Fruit fly (Drosophila melanogaster) whole organism, pupa: ENCODE data around the gene dgt1.

Experiments
- CG10348 ChIP-seq: fragments of 200-800 bp; sonication (Bioruptor generic); IDR thresholded peaks from 2 replicates; pipeline ENCODE4 v1.3.6; 2022; ENCODE audit warnings: missing biosample characterization, missing genetic modification characterization
- CG12605 ChIP-seq: fragments of 200-800 bp; sonication (Bioruptor generic); IDR thresholded peaks from 2 replicates; pipeline ENCODE4 v1.3.6; 2022; ENCODE audit warnings: missing biosample characterization, missing genetic modification characterization
- CG13204 ChIP-seq: fragments of 200-800 bp; sonication (Bioruptor generic); optimal IDR thresholded peaks from 2 replicates; lab custom pipeline; 2018; ENCODE audit warnings: missing biosample characterization, mild to moderate bottlenecking, missing genetic modification characterization, moderate library complexity
- CG14655 ChIP-seq: fragments of 200-800 bp; sonication (Bioruptor generic); optimal IDR thresholded peaks from 3 replicates; lab custom pipeline; 2017; ENCODE audit warnings: mild to moderate bottlenecking, missing biosample characterization, missing genetic modification reagents, missing genetic modification characterization
- CG15710 ChIP-seq: fragments of 200-800 bp; sonication (Bioruptor generic); optimal IDR thresholded peaks from 2 replicates; lab custom pipeline; 2018; ENCODE audit warnings: missing biosample characterization, mild to moderate bottlenecking, missing genetic modification characterization, moderate library complexity
- CG17806 ChIP-seq: fragments of 200-800 bp; sonication (Bioruptor generic); optimal IDR thresholded peaks from 2 replicates; lab custom pipeline; 2018; ENCODE audit warnings: missing biosample characterization, mild to moderate bottlenecking, missing genetic modification characterization, moderate library complexity
- CG32121 ChIP-seq: fragments of 200-800 bp; sonication (Bioruptor generic); IDR thresholded peaks from 2 replicates; pipeline ENCODE4 v1.3.6; 2022; ENCODE audit warnings: missing biosample characterization, missing genetic modification characterization
- CG34367 ChIP-seq: fragments of 200-800 bp; sonication (Bioruptor generic); optimal IDR thresholded peaks from 2 replicates; lab custom pipeline; 2018; ENCODE audit warnings: missing biosample characterization, mild to moderate bottlenecking, missing genetic modification characterization
- CG4496 ChIP-seq: fragments of 200-800 bp; sonication (Bioruptor generic); IDR thresholded peaks from 3 replicates; pipeline ENCODE4 v1.3.6; 2022; ENCODE audit warnings: missing biosample characterization, missing genetic modification characterization
- CG8159 ChIP-seq: fragments of 200-800 bp; sonication (Bioruptor generic); optimal IDR thresholded peaks from 3 replicates; lab custom pipeline; 2018; ENCODE audit warnings: missing biosample characterization, mild to moderate bottlenecking, missing genetic modification characterization, moderate library complexity
- CG8301 ChIP-seq: fragments of 200-800 bp; sonication (Bioruptor generic); optimal IDR thresholded peaks from 2 replicates; lab custom pipeline; 2018; ENCODE audit warnings: missing biosample characterization, mild to moderate bottlenecking, missing genetic modification characterization
- CG9948 ChIP-seq: fragments of 200-800 bp; sonication (Bioruptor generic); optimal IDR thresholded peaks from 2 replicates; lab custom pipeline; 2018; ENCODE audit warnings: missing biosample characterization, mild to moderate bottlenecking, missing genetic modification characterization, moderate library complexity
- D1 ChIP-seq: fragments of 200-800 bp; sonication (Bioruptor generic); optimal IDR thresholded peaks from 2 replicates; lab custom pipeline; 2018; ENCODE audit warnings: missing biosample characterization, mild to moderate bottlenecking, missing genetic modification characterization, moderate library complexity
- EcR ChIP-seq: fragments of 200-800 bp; sonication (Bioruptor generic); optimal IDR thresholded peaks from 3 replicates; lab custom pipeline; 2019; ENCODE audit warnings: missing biosample characterization, missing genetic modification characterization, mild to moderate bottlenecking, moderate library complexity, missing genetic modification reagents
- Ets98B ChIP-seq: fragments of 200-800 bp; sonication (Bioruptor generic); IDR thresholded peaks from 2 replicates; pipeline ENCODE4 v1.3.6; 2022; ENCODE audit warnings: missing biosample characterization, missing genetic modification characterization
- Pif1A ChIP-seq: fragments of 200-800 bp; sonication (Bioruptor generic); optimal IDR thresholded peaks from 3 replicates; lab custom pipeline; 2016; ENCODE audit warnings: missing biosample characterization, missing genetic modification characterization
- Pif1B ChIP-seq: fragments of 200-800 bp; sonication (Bioruptor generic); optimal IDR thresholded peaks from 3 replicates; lab custom pipeline; 2016; ENCODE audit warnings: missing biosample characterization, missing genetic modification characterization
- Snoo ChIP-seq: fragments of 200-800 bp; sonication (Bioruptor generic); optimal IDR thresholded peaks from 3 replicates; lab custom pipeline; 2017; ENCODE audit warnings: missing biosample characterization, mild to moderate bottlenecking, missing genetic modification characterization, inconsistent platforms
- fd96Ca ChIP-seq: fragments of 200-800 bp; sonication (Bioruptor generic); IDR thresholded peaks from 3 replicates; pipeline ENCODE4 v1.3.6; 2022; ENCODE audit warnings: missing biosample characterization, missing genetic modification characterization
- gl ChIP-seq: fragments of 200-800 bp; sonication (Bioruptor generic); optimal IDR thresholded peaks from 2 replicates; lab custom pipeline; 2018; ENCODE audit warnings: missing biosample characterization, mild to moderate bottlenecking, missing genetic modification characterization
- rn ChIP-seq: fragments of 200-800 bp; sonication (Bioruptor generic); IDR thresholded peaks from 2 replicates; pipeline ENCODE4 v1.3.6; 2022; ENCODE audit warnings: missing biosample characterization, missing genetic modification characterization

Gene dgt1

dm6 chr3R:29839707-29840311 is 17.5 kb downstream of the dgt1 start:
- no peak for TF ChIP-seq CG17806
- TF ChIP-seq D1 (tag; lab: Kevin White, UChicago), result no peak
- TF ChIP-seq CG34367 (tag; lab: Kevin White, UChicago), result no peak
- no peak for TF ChIP-seq gl (tag; lab: Kevin White, UChicago)
- no peak for TF ChIP-seq Pif1B (GFP tag; lab: Kevin White, UChicago)
- no peak for TF ChIP-seq CG8301
- no peak for TF ChIP-seq CG15710 (tag; lab: Kevin White, UChicago)
- TF ChIP-seq CG4496 (GFP tag; lab: Robert Waterston, UW), result no peak
- no peak for TF ChIP-seq CG14655 (GFP tag; lab: Kevin White, UChicago)
- no peak for TF ChIP-seq Snoo
- no peak for TF ChIP-seq CG8159 (tag; lab: Kevin White, UChicago)
- no peak for TF ChIP-seq EcR (GFP tag; lab: Kevin White, UChicago)
- TF ChIP-seq fd96Ca (GFP tag; lab: Robert Waterston, UW), result no peak
- no peak for TF ChIP-seq CG9948
- TF ChIP-seq CG12605, result no peak
- TF ChIP-seq Ets98B (GFP tag; lab: Robert Waterston, UW), result no peak
- TF ChIP-seq rn (GFP tag; lab: Robert Waterston, UW), result no peak
- TF ChIP-seq CG10348, result no peak
- no peak for TF ChIP-seq CG32121 (GFP tag; lab: Robert Waterston, UW)
- no peak for TF ChIP-seq CG13204 (GFP tag; lab: Kevin White, UChicago)

DNA sequence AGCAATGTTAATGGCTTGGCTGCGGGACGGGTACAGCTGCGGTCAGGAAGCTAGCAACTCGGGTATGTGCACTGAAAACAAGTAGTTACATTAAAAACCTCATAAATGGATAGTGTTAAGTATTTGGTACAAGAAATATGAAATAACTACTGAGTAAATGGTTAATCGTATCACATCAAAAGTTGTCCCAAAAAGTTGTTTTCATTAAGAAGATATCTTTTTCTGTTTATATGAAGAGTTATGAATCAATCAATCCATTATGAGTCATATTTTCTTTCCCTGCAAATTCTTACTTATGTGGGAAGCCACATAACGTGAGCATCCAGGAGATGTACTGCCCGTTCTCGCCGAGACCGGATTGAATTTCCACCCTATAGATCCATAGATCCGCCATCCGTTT is 18.5 kb downstream of the dgt1 start:
- TF ChIP-seq gl (tag; lab: Kevin White, UChicago) (peak; percentile 20), Pif1A (GFP tag; lab: Kevin White, UChicago) (peak; percentile 9), CG13204 (GFP tag; lab: Kevin White, UChicago) (no peak), CG8301 (peak; percentile 46), EcR (GFP tag; lab: Kevin White, UChicago) (no peak), CG10348 (no peak), CG17806 (peak; percentile 22), fd96Ca (GFP tag; lab: Robert Waterston, UW) (no peak), CG8159 (tag; lab: Kevin White, UChicago) (peak; percentile 40), CG32121 (GFP tag; lab: Robert Waterston, UW) (no peak), Snoo (no peak), D1 (tag; lab: Kevin White, UChicago) (no peak), CG12605 (no peak), Pif1B (GFP tag; lab: Kevin White, UChicago) (no peak), Ets98B (GFP tag; lab: Robert Waterston, UW) (no peak), CG15710 (tag; lab: Kevin White, UChicago) (peak; percentile 12), CG4496 (GFP tag; lab: Robert Waterston, UW) (no peak), CG14655 (GFP tag; lab: Kevin White, UChicago) (peak; percentile 69), rn (GFP tag; lab: Robert Waterston, UW) (no peak), CG34367 (tag; lab: Kevin White, UChicago) (peak; percentile 25), CG9948 (peak; percentile 31)

DNA sequence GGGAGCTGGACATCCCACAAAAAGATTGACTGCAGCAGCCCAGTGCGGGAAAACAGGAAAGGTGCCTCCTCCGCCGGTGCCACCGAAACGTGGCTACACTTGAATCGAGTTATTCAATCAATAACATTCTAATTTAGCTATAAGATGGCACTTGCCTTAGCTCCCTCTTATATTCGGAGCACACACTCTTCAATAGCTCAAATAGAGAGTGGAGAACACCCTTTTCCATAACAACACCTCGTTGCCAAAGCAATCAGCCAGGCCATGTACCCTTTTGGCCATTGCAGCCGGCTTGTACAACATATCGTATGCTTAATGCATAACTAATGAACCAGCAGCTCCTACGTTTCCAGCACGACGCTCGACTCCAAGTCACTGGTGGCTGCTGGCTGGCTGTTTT is 19.5 kb downstream of the dgt1 start:
- TF ChIP-seq CG10348 (no peak), CG34367 (tag; lab: Kevin White, UChicago) (no peak), CG17806 (no peak), fd96Ca (GFP tag; lab: Robert Waterston, UW) (peak; percentile 60), Pif1A (GFP tag; lab: Kevin White, UChicago) (no peak), EcR (GFP tag; lab: Kevin White, UChicago) (no peak), Snoo (no peak), CG15710 (tag; lab: Kevin White, UChicago) (no peak), CG32121 (GFP tag; lab: Robert Waterston, UW) (peak; percentile 46; the same call in 1 of the 2 replicates), D1 (tag; lab: Kevin White, UChicago) (no peak), Pif1B (GFP tag; lab: Kevin White, UChicago) (no peak), CG13204 (GFP tag; lab: Kevin White, UChicago) (no peak), CG9948 (no peak), Ets98B (GFP tag; lab: Robert Waterston, UW) (0 out of 2 replicates have a peak, but pooled peaks have one; percentile 33), CG14655 (GFP tag; lab: Kevin White, UChicago) (peak; percentile 49), CG4496 (GFP tag; lab: Robert Waterston, UW) (peak; percentile 38; the same call in 1 of the 3 replicates), gl (tag; lab: Kevin White, UChicago) (no peak), CG8159 (tag; lab: Kevin White, UChicago) (no peak), CG8301 (peak; percentile 30), CG12605 (no peak), rn (GFP tag; lab: Robert Waterston, UW) (no peak)

DNA sequence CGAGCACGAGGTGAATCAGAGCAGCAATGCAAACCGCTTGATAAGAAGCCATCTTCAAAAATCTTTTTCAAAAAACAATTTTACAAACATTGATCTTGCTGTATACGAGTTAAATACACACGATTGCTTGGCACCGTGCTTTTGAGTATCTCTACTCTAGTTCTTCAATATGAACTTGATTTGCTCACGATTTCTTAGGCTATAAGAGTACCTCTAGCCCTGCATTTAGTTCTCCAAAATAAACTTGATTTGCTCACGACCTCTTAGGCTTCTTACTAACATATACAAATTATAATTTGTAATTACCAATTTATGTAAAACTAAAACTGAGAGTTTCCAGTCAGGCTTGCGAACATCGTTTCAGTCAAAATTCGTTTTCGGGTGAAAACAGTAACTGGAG is 21.1 kb downstream of the dgt1 start, which contains the start of gene CG42592:
TSS of gene CG42592 (minus strand) at position 101 of the 400 bp plus-strand sequence.
- TF ChIP-seq CG8159 (tag; lab: Kevin White, UChicago), result no peak
- no peak for TF ChIP-seq fd96Ca (GFP tag; lab: Robert Waterston, UW)
- no peak for TF ChIP-seq rn (GFP tag; lab: Robert Waterston, UW)
- TF ChIP-seq Pif1A (GFP tag; lab: Kevin White, UChicago), result no peak
- no peak for TF ChIP-seq Snoo
- no peak for TF ChIP-seq CG15710 (tag; lab: Kevin White, UChicago)
- TF ChIP-seq Ets98B (GFP tag; lab: Robert Waterston, UW), result no peak
- no peak for TF ChIP-seq CG10348
- TF ChIP-seq CG8301, result no peak
- no peak for TF ChIP-seq D1 (tag; lab: Kevin White, UChicago)
- no peak for TF ChIP-seq CG9948
- TF ChIP-seq gl (tag; lab: Kevin White, UChicago), result no peak
- TF ChIP-seq CG12605, result no peak
- no peak for TF ChIP-seq CG17806
- no peak for TF ChIP-seq CG14655 (GFP tag; lab: Kevin White, UChicago)
- no peak for TF ChIP-seq CG34367 (tag; lab: Kevin White, UChicago)
- TF ChIP-seq, all 21 proteins: peak for 0

DNA sequence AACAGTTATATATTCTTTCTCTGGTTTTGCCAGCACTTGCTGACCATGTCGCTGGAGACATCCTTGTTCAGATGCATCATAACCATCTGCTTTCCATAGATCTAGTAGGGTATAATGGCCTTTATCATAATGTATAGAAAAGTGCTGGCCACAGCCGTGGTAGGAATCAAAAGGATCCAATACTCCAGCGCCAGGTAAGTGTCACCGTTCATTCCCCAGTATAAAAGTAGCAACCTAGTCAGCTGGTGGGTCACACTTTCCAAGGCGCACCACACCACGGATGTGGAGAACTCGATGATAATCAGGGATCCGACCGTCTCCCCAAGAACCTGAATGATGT is 21.6 kb downstream of the dgt1 start, which contains the start of gene Prtl99C:
TSS of gene Prtl99C (plus strand) at position 241 of the 340 bp plus-strand sequence.
- TF ChIP-seq CG32121 (GFP tag; lab: Robert Waterston, UW), result no peak
- no peak for TF ChIP-seq EcR (GFP tag; lab: Kevin White, UChicago)
- TF ChIP-seq CG12605, result no peak
- TF ChIP-seq rn (GFP tag; lab: Robert Waterston, UW), result no peak
- TF ChIP-seq Pif1A (GFP tag; lab: Kevin White, UChicago), result no peak
- no peak for TF ChIP-seq gl (tag; lab: Kevin White, UChicago)
- no peak for TF ChIP-seq CG13204 (GFP tag; lab: Kevin White, UChicago)
- TF ChIP-seq CG4496 (GFP tag; lab: Robert Waterston, UW), result no peak
- no peak for TF ChIP-seq D1 (tag; lab: Kevin White, UChicago)
- no peak for TF ChIP-seq CG10348
- no peak for TF ChIP-seq Snoo
- no peak for TF ChIP-seq CG9948
- no peak for TF ChIP-seq CG8301
